Worm (Caenorhabditis elegans) whole organism, late embryonic: ENCODE results near the gene F32D8.12.

ENCODE experiments used
- Y22D7AL.16 ChIP-seq: sonication (generic microtip); optimal IDR thresholded peaks from 2 replicates; lab custom pipeline; 2016; ENCODE audit warnings: missing genetic modification characterization, missing compliant biosample characterization
- ceh-14 ChIP-seq: sonication (generic microtip); optimal IDR thresholded peaks from 2 replicates; lab custom pipeline; 2016; ENCODE audit warnings: missing genotype, missing genetic modification characterization, missing compliant biosample characterization
- ceh-18 ChIP-seq: sonication (generic microtip); optimal IDR thresholded peaks from 2 replicates; lab custom pipeline; 2016; ENCODE audit warnings: missing genetic modification characterization, missing compliant biosample characterization
- ceh-19 ChIP-seq: fragments of 200-800 bp; sonication (Bioruptor generic); optimal IDR thresholded peaks from 2 replicates; lab custom pipeline; 2018; ENCODE audit warnings: mild to moderate bottlenecking, missing genetic modification characterization, missing compliant biosample characterization
- ceh-22 ChIP-seq: sonication (generic microtip); optimal IDR thresholded peaks from 2 replicates; lab custom pipeline; 2017; ENCODE audit warnings: missing biosample characterization, missing genetic modification characterization
- ceh-24 ChIP-seq: sonication (generic microtip); optimal IDR thresholded peaks from 2 replicates; lab custom pipeline; 2016; ENCODE audit warnings: mild to moderate bottlenecking, missing genetic modification characterization, missing compliant biosample characterization
- ceh-30 ChIP-seq: fragments of 150-350 bp; optimal IDR thresholded peaks from 2 replicates; lab custom pipeline; 2014; ENCODE audit warnings: missing biosample characterization, missing genetic modification characterization
- ceh-31 ChIP-seq: sonication (generic microtip); optimal IDR thresholded peaks from 2 replicates; lab custom pipeline; 2016; ENCODE audit warnings: missing genetic modification characterization, missing compliant biosample characterization
- ceh-34 ChIP-seq: sonication (generic microtip); optimal IDR thresholded peaks from 2 replicates; lab custom pipeline; 2016; ENCODE audit warnings: mild to moderate bottlenecking, missing genetic modification characterization, missing compliant biosample characterization
- ceh-6 ChIP-seq: fragments of 200-800 bp; sonication (Bioruptor generic); optimal IDR thresholded peaks from 2 replicates; lab custom pipeline; 2018; ENCODE audit warnings: mild to moderate bottlenecking, missing genetic modification characterization, missing compliant biosample characterization
- dve-1 ChIP-seq: sonication (generic microtip); optimal IDR thresholded peaks from 2 replicates; lab custom pipeline; 2017; ENCODE audit warnings: antibody characterized with exemption, mild to moderate bottlenecking, missing genetic modification characterization, missing compliant biosample characterization
- elt-2 ChIP-seq: sonication (generic microtip); optimal IDR thresholded peaks from 2 replicates; lab custom pipeline; 2016; ENCODE audit warnings: missing genetic modification reagents, missing genetic modification characterization, missing compliant biosample characterization
- fax-1 ChIP-seq: sonication (generic microtip); optimal IDR thresholded peaks from 2 replicates; lab custom pipeline; 2016; ENCODE audit warnings: missing genotype, missing genetic modification characterization, missing compliant biosample characterization
- fkh-6 ChIP-seq: sonication (generic microtip); optimal IDR thresholded peaks from 2 replicates; lab custom pipeline; 2016; ENCODE audit warnings: missing genetic modification characterization, missing compliant biosample characterization
- hlh-13 ChIP-seq: fragments of 200-800 bp; sonication (Bioruptor generic); optimal IDR thresholded peaks from 2 replicates; lab custom pipeline; 2018; ENCODE audit warnings: mild to moderate bottlenecking, missing genetic modification characterization, missing compliant biosample characterization
- hlh-30 ChIP-seq: sonication (generic microtip); optimal IDR thresholded peaks from 2 replicates; lab custom pipeline; 2017; ENCODE audit warnings: antibody characterized with exemption, missing genetic modification characterization, missing compliant biosample characterization; ENCODE audit not compliant: insufficient read depth
- hlh-6 ChIP-seq: sonication (generic microtip); optimal IDR thresholded peaks from 2 replicates; lab custom pipeline; 2016; ENCODE audit warnings: missing genotype, missing genetic modification characterization, missing compliant biosample characterization
- hlh-8 ChIP-seq: sonication (generic microtip); optimal IDR thresholded peaks from 2 replicates; lab custom pipeline; 2016; ENCODE audit warnings: missing genotype, missing genetic modification characterization, missing compliant biosample characterization
- lim-6 ChIP-seq: sonication (generic microtip); optimal IDR thresholded peaks from 2 replicates; lab custom pipeline; 2016; ENCODE audit warnings: missing genetic modification characterization, missing compliant biosample characterization
- mec-3 ChIP-seq: sonication (generic microtip); optimal IDR thresholded peaks from 2 replicates; lab custom pipeline; 2016; ENCODE audit warnings: borderline replicate concordance, missing genetic modification characterization, missing compliant biosample characterization
- nfya-1 ChIP-seq: sonication (generic microtip); optimal IDR thresholded peaks from 2 replicates; lab custom pipeline; 2017; ENCODE audit warnings: missing genetic modification characterization, mild to moderate bottlenecking, missing compliant biosample characterization, antibody characterized with exemption, moderate library complexity
- nhr-11 ChIP-seq: fragments of 150-350 bp; optimal IDR thresholded peaks from 2 replicates; lab custom pipeline; 2014; ENCODE audit warnings: missing biosample characterization, missing genetic modification characterization
- nhr-232 ChIP-seq: sonication (generic microtip); optimal IDR thresholded peaks from 2 replicates; lab custom pipeline; 2016; ENCODE audit warnings: missing genetic modification characterization, missing compliant biosample characterization
- npax-4 ChIP-seq: sonication (generic microtip); optimal IDR thresholded peaks from 2 replicates; lab custom pipeline; 2016; ENCODE audit warnings: missing genetic modification characterization, missing compliant biosample characterization
- odd-2 ChIP-seq: sonication (generic microtip); optimal IDR thresholded peaks from 2 replicates; lab custom pipeline; 2017; ENCODE audit warnings: antibody characterized with exemption, mild to moderate bottlenecking, missing genetic modification characterization, missing compliant biosample characterization
- pag-3 ChIP-seq: sonication (generic microtip); optimal IDR thresholded peaks from 2 replicates; lab custom pipeline; 2016; ENCODE audit warnings: missing compliant biosample characterization, missing genetic modification characterization, borderline replicate concordance
- pax-1 ChIP-seq: fragments of 150-350 bp; optimal IDR thresholded peaks from 2 replicates; lab custom pipeline; 2014; ENCODE audit warnings: missing biosample characterization, missing genetic modification characterization
- pha-2 ChIP-seq: sonication (generic microtip); optimal IDR thresholded peaks from 2 replicates; lab custom pipeline; 2017; ENCODE audit warnings: mild to moderate bottlenecking, missing genetic modification characterization, missing compliant biosample characterization
- pqm-1 ChIP-seq: sonication (generic microtip); optimal IDR thresholded peaks from 2 replicates; lab custom pipeline; 2016; ENCODE audit warnings: missing genetic modification characterization, missing compliant biosample characterization
- sdc-2 ChIP-seq: sonication (generic microtip); optimal IDR thresholded peaks from 2 replicates; lab custom pipeline; 2016; ENCODE audit warnings: missing genotype, missing genetic modification characterization, missing compliant biosample characterization
- sox-2 ChIP-seq: fragments of 200-800 bp; sonication (Bioruptor generic); IDR thresholded peaks from 2 replicates; pipeline ENCODE4 v1.3.6; 2022; ENCODE audit warnings: missing genetic modification reagents, missing genetic modification characterization, missing compliant biosample characterization
- sox-4 ChIP-seq: sonication (generic microtip); optimal IDR thresholded peaks from 2 replicates; lab custom pipeline; 2017; ENCODE audit warnings: mild to moderate bottlenecking, missing genetic modification characterization, inconsistent platforms, missing compliant biosample characterization
- unc-3 ChIP-seq, 2 experiments: fragments of 200-800 bp in 1 of 2; sonication (Bioruptor generic) in 1 of 2; sonication (generic microtip) in 1 of 2; conservative IDR thresholded peaks in 1 of 2; optimal IDR thresholded peaks in 1 of 2; 2 replicates each; pipeline versions ENCODE4 v1.3.6 to Lab custom; 2016 to 2022; ENCODE audit warnings: missing compliant biosample characterization in 2 of 2, missing genetic modification characterization in 2 of 2, missing genetic modification reagents in 1 of 2
- ztf-16 ChIP-seq: sonication (generic microtip); optimal IDR thresholded peaks from 2 replicates; lab custom pipeline; 2017; ENCODE audit warnings: missing genetic modification characterization, missing compliant biosample characterization

F32D8.12 gene

ce11 chrV:10888153-10888552 lies 2.7 kb downstream of the F32D8.12 start:
- TF ChIP-seq odd-2 (tag; lab: Kevin White, UChicago) (no peak), ceh-34 (no peak), hlh-8 (no peak)

- TF ChIP-seq ceh-6 (GFP tag; lab: Kevin White, UChicago) (no peak), sdc-2 (no peak), pax-1 (tag; lab: Kevin White, UChicago) (no peak), lim-6 (no peak), ceh-19 (GFP tag; lab: Kevin White, UChicago) (no peak), fax-1 (no peak), nhr-11 (tag; lab: Kevin White, UChicago) (no peak), Y22D7AL.16 (no peak), hlh-6 (tag; lab: Kevin White, UChicago) (no peak), ceh-14 (no peak), ceh-18 (tag; lab: Kevin White, UChicago) (no peak), pqm-1 (tag; lab: Kevin White, UChicago) (no peak)
- TF ChIP-seq, all 69 proteins: peak for 0
Measured at ce11 chrV:10887564-10887963, 3.3 kb downstream of the F32D8.12 start.

- no peak for TF ChIP-seq pag-3 (tag; lab: Kevin White, UChicago)
- TF ChIP-seq mec-3 (tag; lab: Kevin White, UChicago) = no peak
- no peak for TF ChIP-seq lim-6
- TF ChIP-seq nfya-1 (tag; lab: Kevin White, UChicago) = no peak
- no peak for TF ChIP-seq ceh-30 (tag; lab: Kevin White, UChicago)
- TF ChIP-seq Y22D7AL.16 = no peak
- TF ChIP-seq dve-1 = no peak
- no peak for TF ChIP-seq elt-2 (tag; lab: Kevin White, UChicago)
- TF ChIP-seq unc-3 (GFP tag; conservative IDR thresholded peaks at IDR 0.05; lab: Robert Waterston, UW) = no peak
- no peak for TF ChIP-seq unc-3 (tag; optimal IDR thresholded peaks at IDR 0.05; lab: Kevin White, UChicago)
- TF ChIP-seq ceh-31 (tag; lab: Kevin White, UChicago) = no peak
Measured at ce11 chrV:10886405-10886887, 4.4 kb downstream of the F32D8.12 start, which contains the start of gene F32D8.3. Gene F32D8.3, plus strand, starts transcription at chrV:10886837.

DNA sequence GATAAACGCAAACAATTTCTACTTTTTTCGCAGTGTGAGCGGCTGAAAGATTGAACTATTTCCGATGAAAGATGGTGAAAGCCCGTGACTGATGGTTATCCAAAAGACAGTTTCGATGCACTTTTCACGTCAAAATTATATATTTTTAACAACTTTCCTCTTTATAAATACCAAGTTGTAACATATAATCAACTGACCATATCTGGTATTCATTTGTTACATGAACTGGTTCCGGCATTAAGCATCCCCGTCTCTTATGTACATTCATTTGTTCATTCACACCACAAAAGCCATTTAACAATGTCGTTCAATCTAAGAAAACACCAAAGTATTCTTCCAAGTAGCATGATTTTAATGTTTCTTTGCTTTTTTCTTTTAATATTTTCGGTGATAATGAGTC lies 7.3 kb downstream of the F32D8.12 start, which contains the start of gene F32D8.2:
Gene F32D8.2 (plus strand): TSS at position 301 of the 400 bp plus-strand sequence.
- TF ChIP-seq fax-1 (no peak), hlh-13 (GFP tag; lab: Kevin White, UChicago) (no peak), unc-3 (GFP tag; conservative IDR thresholded peaks at IDR 0.05; lab: Robert Waterston, UW) (no peak), unc-3 (tag; optimal IDR thresholded peaks at IDR 0.05; lab: Kevin White, UChicago) (no peak), npax-4 (no peak), pha-2 (no peak), ceh-22 (tag; lab: Kevin White, UChicago) (no peak), ceh-6 (GFP tag; lab: Kevin White, UChicago) (no peak), fkh-6 (tag; lab: Kevin White, UChicago) (no peak), mec-3 (tag; lab: Kevin White, UChicago) (no peak), sox-2 (no peak), sox-4 (tag; lab: Kevin White, UChicago) (no peak), hlh-30 (no peak), nhr-232 (tag; lab: Kevin White, UChicago) (no peak), odd-2 (tag; lab: Kevin White, UChicago) (no peak), pqm-1 (tag; lab: Kevin White, UChicago) (no peak), pag-3 (tag; lab: Kevin White, UChicago) (no peak), ztf-16 (tag; lab: Kevin White, UChicago) (no peak), ceh-24 (tag; lab: Kevin White, UChicago) (no peak), pax-1 (tag; lab: Kevin White, UChicago) (no peak)
